Worm (Caenorhabditis elegans) whole organism, L2 larva: ENCODE measurements around the gene Y50D4B.2.

Experiments
- ZK546.5 ChIP-seq: sonication (generic microtip); optimal IDR thresholded peaks from 2 replicates; lab custom pipeline; 2017; ENCODE audit warnings: missing biosample characterization, missing genetic modification characterization
- lsy-2 ChIP-seq, 2 experiments: fragments of 150-350 bp in 1 of 2; sonication (generic microtip) in 1 of 2; optimal IDR thresholded peaks; 2 replicates each; lab custom pipeline; 2014 to 2017; ENCODE audit warnings: missing biosample characterization in 2 of 2, missing genetic modification characterization in 2 of 2
- nhr-11 ChIP-seq: fragments of 150-350 bp; optimal IDR thresholded peaks from 2 replicates; lab custom pipeline; 2014; ENCODE audit warnings: missing biosample characterization, missing genetic modification characterization
- zag-1 ChIP-seq: fragments of 150-350 bp; optimal IDR thresholded peaks from 2 replicates; lab custom pipeline; 2014; ENCODE audit warnings: missing biosample characterization, missing genetic modification characterization

- TF ChIP-seq nhr-11 (tag; lab: Kevin White, UChicago), result no peak
- no peak for TF ChIP-seq ZK546.5
- no peak for TF ChIP-seq lsy-2 (tag; optimal IDR thresholded peaks at IDR 0.05; lab: Kevin White, UChicago)
- no peak for TF ChIP-seq zag-1 (tag; lab: Kevin White, UChicago)
Measured at ce11 chrV:1142251-1142650, 41.9 kb downstream of the Y50D4B.2 start.
